Fruit fly (Drosophila melanogaster): ENCODE measurements around the gene Mt2.

- TF ChIP-seq Eip75B (GFP tag; optimal IDR thresholded peaks at IDR 0.05) = peak; percentile 34
- no peak for TF ChIP-seq CG16779 (tag; optimal IDR thresholded peaks at IDR 0.05)
- TF ChIP-seq CG8632 (GFP tag; optimal IDR thresholded peaks at IDR 0.05) = peak; percentile 20
- TF ChIP-seq Gug (GFP tag; IDR thresholded peaks at IDR 0.05) = no peak
- TF ChIP-seq CG10631 (GFP tag; optimal IDR thresholded peaks at IDR 0.05) = no peak
- peak; percentile 0 for TF ChIP-seq topi (GFP tag; optimal IDR thresholded peaks at IDR 0.05)
- TF ChIP-seq lz (GFP tag; optimal IDR thresholded peaks at IDR 0.05) = peak; percentile 5
- peak; percentile 37 for TF ChIP-seq CG32006 (GFP tag; optimal IDR thresholded peaks at IDR 0.05)
- no peak for TF ChIP-seq Lpt (GFP tag; optimal IDR thresholded peaks at IDR 0.05)
- peak; percentile 20 for TF ChIP-seq CG9139 (GFP tag; optimal IDR thresholded peaks at IDR 0.05)
- no peak for TF ChIP-seq Hr38 (GFP tag; optimal IDR thresholded peaks at IDR 0.05)
Measured at dm6 chr2L:12075850-12076249, 20.5 kb upstream of the Mt2 start, which contains the start of gene CG14947.

Measured in whole organism, prepupa.